Worm (Caenorhabditis elegans) whole organism, mixed stage, embryonic: ENCODE data around the gene srbc-22.

Experiments
- M03D4.4 ChIP-seq: sonication (generic microtip); optimal IDR thresholded peaks from 2 replicates; lab custom pipeline; 2017; ENCODE audit warnings: mild to moderate bottlenecking, missing genetic modification characterization, missing compliant biosample characterization
- bed-3 ChIP-seq: fragments of 200-800 bp; sonication (Bioruptor generic); optimal IDR thresholded peaks from 3 replicates; lab custom pipeline; 2018; ENCODE audit warnings: mild to moderate bottlenecking, missing genetic modification characterization, moderate library complexity, missing compliant biosample characterization
- blmp-1 ChIP-seq: fragments of 150-350 bp; optimal IDR thresholded peaks from 2 replicates; lab custom pipeline; 2014; ENCODE audit warnings: missing biosample characterization, missing genetic modification characterization
- ceh-39 ChIP-seq: fragments of 150-350 bp; optimal IDR thresholded peaks from 2 replicates; lab custom pipeline; 2014; ENCODE audit warnings: missing biosample characterization, missing genetic modification characterization
- ceh-43 ChIP-seq: fragments of 200-800 bp; sonication (Bioruptor generic); optimal IDR thresholded peaks from 2 replicates; lab custom pipeline; 2018; ENCODE audit warnings: mild to moderate bottlenecking, missing genetic modification characterization, moderate library complexity, missing compliant biosample characterization
- ceh-83 ChIP-seq: fragments of 200-800 bp; sonication (Bioruptor generic); optimal IDR thresholded peaks from 2 replicates; lab custom pipeline; 2018; ENCODE audit warnings: mild to moderate bottlenecking, missing genetic modification characterization, missing compliant biosample characterization
- ces-1 ChIP-seq: fragments of 150-350 bp; optimal IDR thresholded peaks from 2 replicates; lab custom pipeline; 2014; ENCODE audit warnings: missing biosample characterization, missing genetic modification reagents, missing genetic modification characterization
- cnd-1 ChIP-seq: fragments of 200-800 bp; sonication (Bioruptor generic); optimal IDR thresholded peaks from 2 replicates; lab custom pipeline; 2018; ENCODE audit warnings: mild to moderate bottlenecking, missing genetic modification characterization, missing compliant biosample characterization
- drap-1 ChIP-seq: fragments of 200-800 bp; sonication (Bioruptor generic); optimal IDR thresholded peaks from 3 replicates; lab custom pipeline; 2018; ENCODE audit warnings: mild to moderate bottlenecking, missing genetic modification characterization, missing compliant biosample characterization
- elt-1 ChIP-seq: sonication (generic microtip); optimal IDR thresholded peaks from 2 replicates; lab custom pipeline; 2017; ENCODE audit warnings: missing genetic modification characterization, mild to moderate bottlenecking, missing compliant biosample characterization, antibody characterized with exemption, moderate library complexity, borderline replicate concordance; ENCODE audit not compliant: insufficient read depth
- elt-3 ChIP-seq: fragments of 150-350 bp; optimal IDR thresholded peaks from 2 replicates; lab custom pipeline; 2014; ENCODE audit warnings: missing biosample characterization, missing genetic modification characterization
- flh-1 ChIP-seq: fragments of 200-800 bp; sonication (Bioruptor generic); optimal IDR thresholded peaks from 2 replicates; lab custom pipeline; 2018; ENCODE audit warnings: mild to moderate bottlenecking, missing genetic modification characterization, moderate library complexity, missing compliant biosample characterization
- ham-2 ChIP-seq: fragments of 200-800 bp; sonication (Bioruptor generic); optimal IDR thresholded peaks from 2 replicates; lab custom pipeline; 2018; ENCODE audit warnings: mild to moderate bottlenecking, missing genetic modification characterization, missing compliant biosample characterization
- hlh-1 ChIP-seq: fragments of 150-350 bp; optimal IDR thresholded peaks from 2 replicates; lab custom pipeline; 2014; ENCODE audit warnings: missing biosample characterization, missing genetic modification reagents, missing genetic modification characterization
- lin-13 ChIP-seq: fragments of 150-350 bp; optimal IDR thresholded peaks from 2 replicates; lab custom pipeline; 2014; ENCODE audit warnings: missing biosample characterization, missing genetic modification characterization
- lin-32 ChIP-seq: fragments of 200-800 bp; sonication (Bioruptor generic); optimal IDR thresholded peaks from 2 replicates; lab custom pipeline; 2018; ENCODE audit warnings: mild to moderate bottlenecking, missing genetic modification characterization, missing compliant biosample characterization
- lsy-2 ChIP-seq: fragments of 150-350 bp; optimal IDR thresholded peaks from 2 replicates; lab custom pipeline; 2014; ENCODE audit warnings: missing biosample characterization, missing genetic modification characterization
- mab-5 ChIP-seq: fragments of 150-350 bp; optimal IDR thresholded peaks from 2 replicates; lab custom pipeline; 2014; ENCODE audit warnings: missing biosample characterization, missing genetic modification characterization
- mep-1 ChIP-seq: fragments of 150-350 bp; optimal IDR thresholded peaks from 2 replicates; lab custom pipeline; 2017; ENCODE audit warnings: missing biosample characterization, missing genetic modification reagents, missing genetic modification characterization, inconsistent platforms
- mls-2 ChIP-seq: sonication (generic microtip); optimal IDR thresholded peaks from 2 replicates; lab custom pipeline; 2016; ENCODE audit warnings: mild to moderate bottlenecking, missing genetic modification characterization, moderate library complexity, missing compliant biosample characterization
- nhr-237 ChIP-seq: fragments of 150-350 bp; optimal IDR thresholded peaks from 2 replicates; lab custom pipeline; 2014; ENCODE audit warnings: missing biosample characterization, missing genetic modification characterization
- nhr-28 ChIP-seq: fragments of 150-350 bp; optimal IDR thresholded peaks from 2 replicates; lab custom pipeline; 2014; ENCODE audit warnings: missing biosample characterization, missing genetic modification characterization
- nhr-76 ChIP-seq: sonication (generic microtip); optimal IDR thresholded peaks from 2 replicates; lab custom pipeline; 2017; ENCODE audit warnings: missing biosample characterization, missing genetic modification characterization
- pha-4 ChIP-seq: fragments of 150-350 bp; optimal IDR thresholded peaks from 2 replicates; lab custom pipeline; 2018; ENCODE audit warnings: missing biosample characterization, missing genetic modification reagents, missing genetic modification characterization
- sptf-1 ChIP-seq: sonication (generic microtip); optimal IDR thresholded peaks from 2 replicates; lab custom pipeline; 2017; ENCODE audit warnings: mild to moderate bottlenecking, missing genetic modification characterization, moderate library complexity, missing compliant biosample characterization
- unc-39 ChIP-seq: fragments of 150-350 bp; optimal IDR thresholded peaks from 2 replicates; lab custom pipeline; 2014; ENCODE audit warnings: missing biosample characterization, missing genetic modification characterization
- unc-62 ChIP-seq: fragments of 150-350 bp; optimal IDR thresholded peaks from 2 replicates; lab custom pipeline; 2014; ENCODE audit warnings: missing biosample characterization, missing genetic modification reagents, missing genetic modification characterization
- zip-8 ChIP-seq: fragments of 150-350 bp; optimal IDR thresholded peaks from 2 replicates; lab custom pipeline; 2014; ENCODE audit warnings: missing biosample characterization, missing genetic modification characterization
- ztf-11 ChIP-seq: fragments of 150-350 bp; optimal IDR thresholded peaks from 2 replicates; lab custom pipeline; 2014; ENCODE audit warnings: missing biosample characterization, missing genetic modification characterization

Gene srbc-22

ce11 chrV:2174465-2174864 lies 17.5 kb downstream of the srbc-22 start:
- TF ChIP-seq ztf-11 (tag; lab: Kevin White, UChicago) (no peak), M03D4.4 (tag; lab: Kevin White, UChicago) (no peak), nhr-28 (no peak), blmp-1 (tag; lab: Kevin White, UChicago) (no peak), flh-1 (no peak), elt-1 (no peak), unc-39 (tag; lab: Kevin White, UChicago) (no peak), ham-2 (no peak), elt-3 (tag; lab: Kevin White, UChicago) (no peak), mep-1 (tag; lab: Kevin White, UChicago) (no peak), zip-8 (tag; lab: Kevin White, UChicago) (no peak)

ce11 chrV:2175242-2175641 lies 18.3 kb downstream of the srbc-22 start, which contains the start of gene C45H4.18:
C45H4.18 (plus strand) TSS chrV:2175542.
- TF ChIP-seq sptf-1 (tag; lab: Kevin White, UChicago) (no peak), ham-2 (no peak), pha-4 (tag; lab: Kevin White, UChicago) (no peak), bed-3 (GFP tag; lab: Kevin White, UChicago) (no peak), ceh-43 (no peak), unc-39 (tag; lab: Kevin White, UChicago) (no peak), flh-1 (no peak), ceh-83 (GFP tag; lab: Kevin White, UChicago) (no peak), M03D4.4 (tag; lab: Kevin White, UChicago) (no peak), lsy-2 (tag; lab: Kevin White, UChicago) (no peak), mab-5 (tag; lab: Kevin White, UChicago) (no peak), ces-1 (no peak), hlh-1 (tag; lab: Kevin White, UChicago) (no peak)

ce11 chrV:2177307-2177764 lies 20.4 kb downstream of the srbc-22 start, which contains the start of gene srbc-17:
srbc-17 (plus strand) TSS chrV:2177714.
- TF ChIP-seq ceh-83 (GFP tag; lab: Kevin White, UChicago) (no peak), elt-1 (no peak), lin-32 (GFP tag; lab: Kevin White, UChicago) (no peak), mls-2 (tag; lab: Kevin White, UChicago) (no peak), blmp-1 (tag; lab: Kevin White, UChicago) (no peak), mab-5 (tag; lab: Kevin White, UChicago) (no peak), unc-62 (GFP tag; lab: Kevin White, UChicago) (no peak), zip-8 (tag; lab: Kevin White, UChicago) (no peak), cnd-1 (tag; lab: Kevin White, UChicago) (no peak), hlh-1 (tag; lab: Kevin White, UChicago) (no peak), pha-4 (tag; lab: Kevin White, UChicago) (no peak), ceh-39 (tag; lab: Kevin White, UChicago) (no peak), bed-3 (GFP tag; lab: Kevin White, UChicago) (no peak), lin-13 (tag; lab: Kevin White, UChicago) (no peak)

ce11 chrV:2179214-2179613 lies 22.3 kb downstream of the srbc-22 start, which contains the start of gene cyp-33C1:
cyp-33C1 (plus strand) TSS chrV:2179514.
- TF ChIP-seq nhr-76 (no peak), ztf-11 (tag; lab: Kevin White, UChicago) (no peak), sptf-1 (tag; lab: Kevin White, UChicago) (no peak)
- TF ChIP-seq, all 35 proteins: peak for 0

ce11 chrV:2181738-2182137 lies 24.8 kb downstream of the srbc-22 start, which contains the start of gene srbc-16:
srbc-16 (plus strand) TSS chrV:2182038.
- no peak for TF ChIP-seq unc-62 (GFP tag; lab: Kevin White, UChicago)
- no peak for TF ChIP-seq hlh-1 (tag; lab: Kevin White, UChicago)
- no peak for TF ChIP-seq mab-5 (tag; lab: Kevin White, UChicago)
- TF ChIP-seq nhr-28: no peak
- TF ChIP-seq nhr-237 (tag; lab: Kevin White, UChicago): no peak
- no peak for TF ChIP-seq drap-1
- no peak for TF ChIP-seq flh-1
- TF ChIP-seq mls-2 (tag; lab: Kevin White, UChicago): no peak
- no peak for TF ChIP-seq lin-13 (tag; lab: Kevin White, UChicago)
- no peak for TF ChIP-seq zip-8 (tag; lab: Kevin White, UChicago)
- no peak for TF ChIP-seq mep-1 (tag; lab: Kevin White, UChicago)
- TF ChIP-seq cnd-1 (tag; lab: Kevin White, UChicago): no peak
- TF ChIP-seq, all 35 proteins: peak for 0
